Fruit fly (Drosophila melanogaster) whole organism, embryonic: ENCODE data around the gene CG31495.

Experiments
- CG10209 ChIP-seq: fragments of 200-800 bp; sonication (Bioruptor generic); optimal IDR thresholded peaks from 3 replicates; lab custom pipeline; 2017; ENCODE audit warnings: missing biosample characterization, mild to moderate bottlenecking, missing genetic modification characterization, missing genetic modification reagents
- CG10565 ChIP-seq: fragments of 200-800 bp; sonication (Bioruptor generic); optimal IDR thresholded peaks from 3 replicates; lab custom pipeline; 2016; ENCODE audit warnings: missing biosample characterization, mild to moderate bottlenecking, missing genetic modification characterization
- CG10959 ChIP-seq: fragments of 200-800 bp; sonication (Bioruptor generic); IDR thresholded peaks from 2 replicates; pipeline ENCODE4 v1.3.6; 2022; ENCODE audit warnings: missing biosample characterization, missing genetic modification characterization
- CG11560 ChIP-seq: fragments of 200-800 bp; sonication (Bioruptor generic); IDR thresholded peaks from 3 replicates; pipeline ENCODE4 v1.3.6; 2022; ENCODE audit warnings: missing biosample characterization, missing genetic modification characterization
- CG11695 ChIP-seq: fragments of 200-800 bp; sonication (Bioruptor generic); IDR thresholded peaks from 3 replicates; pipeline ENCODE4 v1.3.6; 2022; ENCODE audit warnings: missing biosample characterization, missing genetic modification characterization
- CG11696 ChIP-seq: fragments of 200-800 bp; sonication (Bioruptor generic); IDR thresholded peaks from 2 replicates; pipeline ENCODE4 v1.3.6; 2022; ENCODE audit warnings: missing biosample characterization, missing genetic modification characterization
- CG12236 ChIP-seq: fragments of 200-800 bp; sonication (Bioruptor generic); optimal IDR thresholded peaks from 2 replicates; lab custom pipeline; 2016; ENCODE audit warnings: missing biosample characterization, missing genetic modification characterization
- CG12744 ChIP-seq: fragments of 200-800 bp; sonication (Bioruptor generic); optimal IDR thresholded peaks from 2 replicates; lab custom pipeline; 2016; ENCODE audit warnings: missing biosample characterization, missing genetic modification characterization
- CG13775 ChIP-seq: fragments of 200-800 bp; sonication (Bioruptor generic); optimal IDR thresholded peaks from 3 replicates; lab custom pipeline; 2017; ENCODE audit warnings: missing biosample characterization, mild to moderate bottlenecking, missing genetic modification characterization
- CG1602 ChIP-seq: fragments of 200-800 bp; sonication (Bioruptor generic); optimal IDR thresholded peaks from 3 replicates; lab custom pipeline; 2016; ENCODE audit warnings: missing biosample characterization, missing genetic modification characterization
- CG16813 ChIP-seq: fragments of 200-800 bp; sonication (Bioruptor generic); IDR thresholded peaks from 3 replicates; pipeline ENCODE4 v1.3.6; 2022; ENCODE audit warnings: missing biosample characterization, missing genetic modification characterization; ENCODE audit not compliant: partially characterized antibody
- CG16863 ChIP-seq: fragments of 200-800 bp; sonication (Bioruptor generic); optimal IDR thresholded peaks from 3 replicates; lab custom pipeline; 2016; ENCODE audit warnings: missing biosample characterization, missing genetic modification characterization
- CG17385 ChIP-seq: fragments of 200-800 bp; sonication (Bioruptor generic); optimal IDR thresholded peaks from 3 replicates; lab custom pipeline; 2018; ENCODE audit warnings: missing biosample characterization, mild to moderate bottlenecking, missing genetic modification characterization
- CG18764 ChIP-seq: fragments of 200-800 bp; sonication (Bioruptor generic); optimal IDR thresholded peaks from 3 replicates; lab custom pipeline; 2016; ENCODE audit warnings: missing biosample characterization, missing genetic modification characterization
- CG2120 ChIP-seq: fragments of 200-800 bp; sonication (Bioruptor generic); optimal IDR thresholded peaks from 3 replicates; lab custom pipeline; 2016; ENCODE audit warnings: missing biosample characterization, missing genetic modification characterization
- CG2199 ChIP-seq: fragments of 200-800 bp; sonication (Bioruptor generic); IDR thresholded peaks from 3 replicates; pipeline ENCODE4 v1.3.6; 2022; ENCODE audit warnings: missing biosample characterization, missing genetic modification characterization
- CG31388 ChIP-seq: fragments of 200-800 bp; sonication (Bioruptor generic); optimal IDR thresholded peaks from 2 replicates; lab custom pipeline; 2016; ENCODE audit warnings: missing biosample characterization, missing genetic modification characterization
- CG3163 ChIP-seq: fragments of 200-800 bp; sonication (Bioruptor generic); optimal IDR thresholded peaks from 3 replicates; lab custom pipeline; 2016; ENCODE audit warnings: missing biosample characterization, missing genetic modification characterization
- CG34376 ChIP-seq: fragments of 200-800 bp; sonication (Bioruptor generic); optimal IDR thresholded peaks from 2 replicates; lab custom pipeline; 2018; ENCODE audit warnings: missing biosample characterization, mild to moderate bottlenecking, missing genetic modification characterization
- CG3838 ChIP-seq: fragments of 200-800 bp; sonication (Bioruptor generic); optimal IDR thresholded peaks from 3 replicates; lab custom pipeline; 2016; ENCODE audit warnings: missing biosample characterization, missing genetic modification characterization
- CG42726 ChIP-seq: fragments of 200-800 bp; sonication (Bioruptor generic); IDR thresholded peaks from 2 replicates; pipeline ENCODE4 v1.3.6; 2022; ENCODE audit warnings: missing biosample characterization, missing genetic modification characterization; ENCODE audit not compliant: partially characterized antibody
- CG4404 ChIP-seq: fragments of 200-800 bp; sonication (Bioruptor generic); IDR thresholded peaks from 2 replicates; pipeline ENCODE4 v1.3.6; 2022; ENCODE audit warnings: missing biosample characterization, missing genetic modification characterization
- CG7556 ChIP-seq: fragments of 200-800 bp; sonication (Bioruptor generic); optimal IDR thresholded peaks from 2 replicates; lab custom pipeline; 2017; ENCODE audit warnings: missing biosample characterization, mild to moderate bottlenecking, missing genetic modification characterization
- CG9876 ChIP-seq: fragments of 200-800 bp; sonication (Bioruptor generic); optimal IDR thresholded peaks from 2 replicates; lab custom pipeline; 2016; ENCODE audit warnings: missing biosample characterization, missing genetic modification characterization
- Chrac-16 ChIP-seq: fragments of 200-800 bp; sonication (Bioruptor generic); optimal IDR thresholded peaks from 3 replicates; lab custom pipeline; 2016; ENCODE audit warnings: missing biosample characterization, missing genetic modification characterization
- Dek ChIP-seq: fragments of 200-800 bp; sonication (Bioruptor generic); optimal IDR thresholded peaks from 3 replicates; lab custom pipeline; 2019; ENCODE audit warnings: missing biosample characterization, mild to moderate bottlenecking, missing genetic modification characterization, moderate library complexity
- Ets65A ChIP-seq: fragments of 200-800 bp; sonication (Bioruptor generic); peaks from one replicate; lab custom pipeline; 2016; ENCODE audit warnings: missing biosample characterization, missing genetic modification characterization
- Fer1 ChIP-seq: fragments of 200-800 bp; sonication (Bioruptor generic); optimal IDR thresholded peaks from 2 replicates; lab custom pipeline; 2017; ENCODE audit warnings: missing biosample characterization, mild to moderate bottlenecking, missing genetic modification characterization
- HHEX ChIP-seq: fragments of 200-800 bp; sonication (Bioruptor generic); optimal IDR thresholded peaks from 3 replicates; lab custom pipeline; 2017; ENCODE audit warnings: missing biosample characterization, mild to moderate bottlenecking, missing genetic modification characterization, missing genetic modification reagents
- HmgD ChIP-seq: fragments of 200-800 bp; sonication (Bioruptor generic); optimal IDR thresholded peaks from 3 replicates; lab custom pipeline; 2016; ENCODE audit warnings: missing biosample characterization, missing genetic modification characterization
- Hr3 ChIP-seq: fragments of 200-800 bp; sonication (Bioruptor generic); optimal IDR thresholded peaks from 3 replicates; lab custom pipeline; 2016; ENCODE audit warnings: missing biosample characterization, missing genetic modification characterization
- Hsf ChIP-seq: fragments of 200-800 bp; sonication (Bioruptor generic); optimal IDR thresholded peaks from 3 replicates; lab custom pipeline; 2016; ENCODE audit warnings: missing biosample characterization, missing genetic modification characterization
- Jarid2 ChIP-seq: fragments of 200-800 bp; sonication (Bioruptor generic); optimal IDR thresholded peaks from 3 replicates; lab custom pipeline; 2017; ENCODE audit warnings: mild to moderate bottlenecking, missing biosample characterization, missing genetic modification reagents, missing genetic modification characterization
- MESR4 ChIP-seq: fragments of 200-800 bp; sonication (Bioruptor generic); optimal IDR thresholded peaks from 2 replicates; lab custom pipeline; 2018; ENCODE audit warnings: missing biosample characterization, mild to moderate bottlenecking, missing genetic modification characterization, moderate library complexity
- Max ChIP-seq: fragments of 200-800 bp; sonication (Bioruptor generic); optimal IDR thresholded peaks from 2 replicates; lab custom pipeline; 2016; ENCODE audit warnings: missing biosample characterization, mild to moderate bottlenecking, missing genetic modification characterization
- NC2α ChIP-seq: fragments of 200-800 bp; sonication (Bioruptor generic); optimal IDR thresholded peaks from 2 replicates; lab custom pipeline; 2016; ENCODE audit warnings: missing biosample characterization, missing genetic modification characterization
- Optix ChIP-seq: fragments of 200-800 bp; sonication (Bioruptor generic); IDR thresholded peaks from 3 replicates; pipeline ENCODE4 v1.3.6; 2022; ENCODE audit warnings: missing biosample characterization, missing genetic modification characterization
- Scr ChIP-seq: fragments of 200-800 bp; sonication (Bioruptor generic); IDR thresholded peaks from 2 replicates; pipeline ENCODE4 v1.3.6; 2022; ENCODE audit warnings: missing biosample characterization, missing genetic modification characterization; ENCODE audit not compliant: partially characterized antibody
- abd-A ChIP-seq: fragments of 200-800 bp; sonication (Bioruptor generic); optimal IDR thresholded peaks from 3 replicates; lab custom pipeline; 2019; ENCODE audit warnings: missing biosample characterization, mild to moderate bottlenecking, missing genetic modification characterization, moderate library complexity
- bcd ChIP-seq: fragments of 200-800 bp; sonication (Bioruptor generic); optimal IDR thresholded peaks from 2 replicates; lab custom pipeline; 2017; ENCODE audit warnings: missing biosample characterization, mild to moderate bottlenecking, missing genetic modification characterization
- btn ChIP-seq: fragments of 200-800 bp; sonication (Bioruptor generic); optimal IDR thresholded peaks from 2 replicates; lab custom pipeline; 2016; ENCODE audit warnings: missing biosample characterization, missing genetic modification characterization
- chn ChIP-seq: fragments of 200-800 bp; sonication (Bioruptor generic); optimal IDR thresholded peaks from 2 replicates; lab custom pipeline; 2016; ENCODE audit warnings: missing biosample characterization, missing genetic modification characterization
- dpn ChIP-seq, 2 experiments: fragments of 200-800 bp; sonication (Bioruptor generic); optimal IDR thresholded peaks; 3 replicates each; lab custom pipeline; 2016; ENCODE audit warnings: missing biosample characterization in 2 of 2, missing genetic modification characterization in 2 of 2
- her ChIP-seq: fragments of 200-800 bp; sonication (Bioruptor generic); optimal IDR thresholded peaks from 2 replicates; lab custom pipeline; 2016; ENCODE audit warnings: missing biosample characterization, missing genetic modification characterization
- ind ChIP-seq: fragments of 200-800 bp; sonication (Bioruptor generic); optimal IDR thresholded peaks from 3 replicates; lab custom pipeline; 2016; ENCODE audit warnings: missing biosample characterization, missing genetic modification characterization
- kay ChIP-seq: fragments of 200-800 bp; sonication (Bioruptor generic); optimal IDR thresholded peaks from 2 replicates; lab custom pipeline; 2016; ENCODE audit warnings: missing biosample characterization, missing genetic modification characterization
- nom ChIP-seq: fragments of 200-800 bp; sonication (Bioruptor generic); optimal IDR thresholded peaks from 2 replicates; lab custom pipeline; 2017; ENCODE audit warnings: missing biosample characterization, missing genetic modification characterization, mild to moderate bottlenecking, moderate library complexity, missing genetic modification reagents
- phol ChIP-seq: fragments of 200-800 bp; sonication (Bioruptor generic); optimal IDR thresholded peaks from 3 replicates; lab custom pipeline; 2018; ENCODE audit warnings: missing biosample characterization, mild to moderate bottlenecking, missing genetic modification characterization, moderate library complexity
- row ChIP-seq: fragments of 200-800 bp; sonication (Bioruptor generic); IDR thresholded peaks from 3 replicates; pipeline ENCODE4 v1.3.6; 2022; ENCODE audit warnings: missing biosample characterization, missing genetic modification characterization
- tgo ChIP-seq: fragments of 200-800 bp; sonication (Bioruptor generic); IDR thresholded peaks from 3 replicates; pipeline ENCODE4 v1.3.6; 2022; ENCODE audit warnings: missing biosample characterization, missing genetic modification characterization
- tx ChIP-seq: fragments of 200-800 bp; sonication (Bioruptor generic); optimal IDR thresholded peaks from 2 replicates; lab custom pipeline; 2016; ENCODE audit warnings: missing biosample characterization, missing genetic modification characterization
- vvl ChIP-seq: fragments of 200-800 bp; sonication (Bioruptor generic); IDR thresholded peaks from 2 replicates; pipeline ENCODE4 v1.3.6; 2022; ENCODE audit warnings: missing biosample characterization, missing genetic modification characterization

The CG31495 gene

DNA sequence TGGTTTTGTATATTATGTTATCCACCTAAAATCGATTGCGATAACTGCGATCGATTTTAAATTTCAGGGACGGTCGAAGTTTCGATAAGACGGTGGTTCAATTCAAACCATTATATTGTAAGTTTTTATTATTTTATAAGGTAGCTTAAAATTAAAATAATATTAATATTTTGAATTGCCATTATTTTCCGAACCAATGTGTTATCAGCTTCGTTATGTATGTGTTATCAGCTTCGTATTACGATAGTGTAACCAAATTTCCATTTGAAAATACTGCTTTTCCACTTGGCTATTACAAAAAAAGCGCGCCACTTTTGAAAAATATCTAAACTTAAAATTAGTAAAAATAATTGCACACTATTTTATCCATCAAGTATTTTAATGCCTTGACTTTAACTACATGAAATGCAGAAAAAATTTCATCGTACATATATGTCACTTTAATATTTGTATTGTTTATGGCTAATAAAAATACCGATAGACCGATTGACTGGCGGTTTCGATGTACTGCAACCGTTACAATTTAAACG lies at the start of gene CG31495:
CG31495 (minus strand) TSS at position 52 of the 530 bp plus-strand sequence.
- TF ChIP-seq CG2199 (GFP tag; lab: Robert Waterston, UW) (no peak), CG17385 (no peak), CG16813 (GFP tag; lab: Robert Waterston, UW) (peak; percentile 58), Hsf (GFP tag; lab: Kevin White, UChicago) (peak; percentile 22), tx (GFP tag; lab: Kevin White, UChicago) (no peak), tgo (GFP tag; lab: Robert Waterston, UW) (no peak), Chrac-16 (peak; percentile 35), CG13775 (GFP tag; lab: Kevin White, UChicago) (peak; percentile 24), CG7556 (GFP tag; lab: Kevin White, UChicago) (no peak), CG4404 (no peak), Optix (GFP tag; lab: Robert Waterston, UW) (no peak), CG12744 (GFP tag; lab: Kevin White, UChicago) (no peak), MESR4 (GFP tag; lab: Kevin White, UChicago) (no peak), CG10959 (GFP tag; lab: Robert Waterston, UW) (no peak), CG16863 (GFP tag; lab: Kevin White, UChicago) (no peak), chn (GFP tag; lab: Kevin White, UChicago) (peak; percentile 13), btn (no peak), CG18764 (GFP tag; lab: Kevin White, UChicago) (no peak), CG31388 (GFP tag; lab: Kevin White, UChicago) (no peak), CG10565 (GFP tag; lab: Kevin White, UChicago) (no peak), CG42726 (GFP tag; lab: Robert Waterston, UW) (no peak), Dek (tag; lab: Kevin White, UChicago) (peak; percentile 25), Ets65A (GFP tag; lab: Kevin White, UChicago) (peak; percentile 84), nom (GFP tag; lab: Kevin White, UChicago) (no peak), CG11560 (tag; lab: Robert Waterston, UW) (no peak), CG3163 (GFP tag; lab: Kevin White, UChicago) (no peak), HHEX (GFP tag; lab: Kevin White, UChicago) (no peak), HmgD (GFP tag; lab: Kevin White, UChicago) (no peak), Scr (GFP tag; lab: Robert Waterston, UW) (peak; percentile 64), CG9876 (GFP tag; lab: Kevin White, UChicago) (no peak), Jarid2 (no peak), bcd (no peak), vvl (GFP tag; lab: Robert Waterston, UW) (peak; percentile 41; the same call in 1 of the 2 replicates), her (GFP tag; lab: Kevin White, UChicago) (no peak), NC2α (GFP tag; lab: Kevin White, UChicago) (no peak), CG2120 (peak; percentile 50), CG12236 (no peak), Max (GFP tag; lab: Kevin White, UChicago) (peak; percentile 35), ind (GFP tag; lab: Kevin White, UChicago) (peak; percentile 8), CG10209 (GFP tag; lab: Kevin White, UChicago) (no peak), kay (GFP tag; lab: Kevin White, UChicago) (no peak), row (GFP tag; lab: Robert Waterston, UW) (peak; percentile 80), CG1602 (no peak), CG34376 (GFP tag; lab: Kevin White, UChicago) (no peak), Hr3 (GFP tag; lab: Kevin White, UChicago) (peak; percentile 7), CG11695 (GFP tag; lab: Robert Waterston, UW) (no peak), phol (tag; lab: Kevin White, UChicago) (peak; percentile 67), CG3838 (GFP tag; lab: Kevin White, UChicago) (no peak), CG11696 (GFP tag; lab: Robert Waterston, UW) (no peak), dpn (GFP tag; optimal IDR thresholded peaks at IDR 0.05; lab: Kevin White, UChicago) (peak in 1 of 2 experiments; percentile 34), abd-A (tag; lab: Kevin White, UChicago) (no peak), Fer1 (GFP tag; lab: Kevin White, UChicago) (no peak)
